Worm (Caenorhabditis elegans) whole organism, midembryonic: ENCODE results near the gene str-144.

Source experiments
- tab-1 ChIP-seq: fragments of 200-800 bp; sonication (Bioruptor generic); IDR thresholded peaks from 2 replicates; pipeline ENCODE4 v1.3.6; 2022; ENCODE audit warnings: missing genetic modification characterization, missing compliant biosample characterization
- ztf-29 ChIP-seq: fragments of 200-800 bp; sonication (Bioruptor generic); IDR thresholded peaks from 2 replicates; pipeline ENCODE4 v1.3.6; 2022; ENCODE audit warnings: missing genetic modification reagents, missing genetic modification characterization, missing compliant biosample characterization

ce11 chrV:8073162-8073561, 1.2 kb upstream of the str-144 start:
- TF ChIP-seq ztf-29 (GFP tag; lab: Robert Waterston, UW): no peak
- TF ChIP-seq tab-1 (GFP tag; lab: Robert Waterston, UW): no peak
